Fruit fly (Drosophila melanogaster) whole organism, embryonic: Measurements from ENCODE around the gene holn1.

ENCODE experiments used
- ATbp ChIP-seq: fragments of 200-800 bp; sonication (Bioruptor generic); optimal IDR thresholded peaks from 2 replicates; lab custom pipeline; 2017; ENCODE audit warnings: missing biosample characterization, mild to moderate bottlenecking, missing genetic modification characterization, missing genetic modification reagents
- Bdp1 ChIP-seq: fragments of 200-800 bp; sonication (Bioruptor generic); optimal IDR thresholded peaks from 3 replicates; lab custom pipeline; 2016; ENCODE audit warnings: missing biosample characterization, missing genetic modification characterization
- Bteb2 ChIP-seq: fragments of 200-800 bp; sonication (Bioruptor generic); optimal IDR thresholded peaks from 2 replicates; lab custom pipeline; 2016; ENCODE audit warnings: missing biosample characterization, missing genetic modification characterization
- CG11398 ChIP-seq: fragments of 200-800 bp; sonication (Bioruptor generic); optimal IDR thresholded peaks from 2 replicates; lab custom pipeline; 2016; ENCODE audit warnings: missing biosample characterization, missing genetic modification characterization
- CG12155 ChIP-seq: fragments of 200-800 bp; sonication (Bioruptor generic); optimal IDR thresholded peaks from 3 replicates; lab custom pipeline; 2016; ENCODE audit warnings: missing biosample characterization, missing genetic modification characterization
- CG13287 ChIP-seq: fragments of 200-800 bp; sonication (Bioruptor generic); IDR thresholded peaks from 2 replicates; pipeline ENCODE4 v1.3.6; 2022; ENCODE audit warnings: missing biosample characterization, missing genetic modification characterization; ENCODE audit not compliant: partially characterized antibody
- CG1603 ChIP-seq: fragments of 200-800 bp; sonication (Bioruptor generic); optimal IDR thresholded peaks from 2 replicates; lab custom pipeline; 2019; ENCODE audit warnings: missing biosample characterization, mild to moderate bottlenecking, missing genetic modification characterization, moderate library complexity
- CG17385 ChIP-seq: fragments of 200-800 bp; sonication (Bioruptor generic); optimal IDR thresholded peaks from 3 replicates; lab custom pipeline; 2018; ENCODE audit warnings: missing biosample characterization, mild to moderate bottlenecking, missing genetic modification characterization
- CG2129 ChIP-seq: fragments of 200-800 bp; sonication (Bioruptor generic); IDR thresholded peaks from 2 replicates; pipeline ENCODE4 v1.3.6; 2022; ENCODE audit warnings: missing biosample characterization, missing genetic modification characterization; ENCODE audit not compliant: partially characterized antibody
- CG2712 ChIP-seq: fragments of 200-800 bp; optimal IDR thresholded peaks from 3 replicates; lab custom pipeline; 2019; ENCODE audit warnings: missing biosample characterization, mild to moderate bottlenecking, missing genetic modification characterization, moderate library complexity
- CG2875 ChIP-seq: fragments of 200-800 bp; sonication (Bioruptor generic); optimal IDR thresholded peaks from 2 replicates; lab custom pipeline; 2017; ENCODE audit warnings: missing biosample characterization, mild to moderate bottlenecking, missing genetic modification characterization, missing genetic modification reagents
- CG3281 ChIP-seq: fragments of 200-800 bp; sonication (Bioruptor generic); optimal IDR thresholded peaks from 3 replicates; lab custom pipeline; 2017; ENCODE audit warnings: missing biosample characterization, mild to moderate bottlenecking, missing genetic modification characterization
- CG33213 ChIP-seq: fragments of 200-800 bp; sonication (Bioruptor generic); optimal IDR thresholded peaks from 3 replicates; lab custom pipeline; 2016; ENCODE audit warnings: missing biosample characterization, missing genetic modification characterization
- CG4617 ChIP-seq: fragments of 200-800 bp; sonication (Bioruptor generic); optimal IDR thresholded peaks from 3 replicates; lab custom pipeline; 2016; ENCODE audit warnings: missing biosample characterization, missing genetic modification characterization, borderline replicate concordance
- CG5245 ChIP-seq: fragments of 200-800 bp; sonication (Bioruptor generic); optimal IDR thresholded peaks from 3 replicates; lab custom pipeline; 2016; ENCODE audit warnings: missing biosample characterization, missing genetic modification characterization
- CG6813 ChIP-seq: fragments of 200-800 bp; sonication (Bioruptor generic); optimal IDR thresholded peaks from 2 replicates; lab custom pipeline; 2017; ENCODE audit warnings: missing biosample characterization, missing genetic modification characterization, mild to moderate bottlenecking, moderate library complexity, missing genetic modification reagents
- CG8388 ChIP-seq: fragments of 200-800 bp; sonication (Bioruptor generic); optimal IDR thresholded peaks from 2 replicates; lab custom pipeline; 2019; ENCODE audit warnings: missing biosample characterization, mild to moderate bottlenecking, missing genetic modification characterization, moderate library complexity
- CG8478 ChIP-seq: fragments of >200 bp; optimal IDR thresholded peaks from 2 replicates; lab custom pipeline; 2018
- CG9727 ChIP-seq: fragments of 200-800 bp; sonication (Bioruptor generic); optimal IDR thresholded peaks from 3 replicates; lab custom pipeline; 2017; ENCODE audit warnings: missing biosample characterization, mild to moderate bottlenecking, missing genetic modification characterization
- D19A ChIP-seq: fragments of 200-800 bp; optimal IDR thresholded peaks from 3 replicates; lab custom pipeline; 2019; ENCODE audit warnings: missing biosample characterization, mild to moderate bottlenecking, missing genetic modification characterization, moderate library complexity
- Dbx ChIP-seq: fragments of 200-800 bp; sonication (Bioruptor generic); IDR thresholded peaks from 3 replicates; pipeline ENCODE4 v1.3.6; 2022; ENCODE audit warnings: missing biosample characterization, missing genetic modification characterization
- Dfd ChIP-seq, 2 experiments: fragments of >200 bp; optimal IDR thresholded peaks; 2 replicates each; lab custom pipeline; 2017; ENCODE audit warnings: missing biosample characterization in 2 of 2, missing genetic modification characterization in 2 of 2
- Dref ChIP-seq: fragments of 200-800 bp; sonication (Bioruptor generic); IDR thresholded peaks from 2 replicates; pipeline ENCODE4 v1.3.6; 2022; ENCODE audit warnings: missing biosample characterization, missing genetic modification characterization
- Fer3 ChIP-seq: fragments of 200-800 bp; sonication (Bioruptor generic); optimal IDR thresholded peaks from 2 replicates; lab custom pipeline; 2018; ENCODE audit warnings: missing biosample characterization, mild to moderate bottlenecking, missing genetic modification characterization, moderate library complexity
- Hr78 ChIP-seq, 2 experiments: fragments of 200-800 bp in 1 of 2; fragments of >200 bp in 1 of 2; sonication (Bioruptor generic) in 1 of 2; optimal IDR thresholded peaks; 2 replicates each; lab custom pipeline; 2017 to 2019; ENCODE audit warnings: missing biosample characterization in 2 of 2, missing genetic modification characterization in 2 of 2, mild to moderate bottlenecking in 1 of 2, moderate library complexity in 1 of 2
- Lpt ChIP-seq: fragments of >200 bp; optimal IDR thresholded peaks from 2 replicates; lab custom pipeline; 2018; ENCODE audit warnings: missing biosample characterization, missing genetic modification characterization
- NC2α ChIP-seq: fragments of 200-800 bp; sonication (Bioruptor generic); optimal IDR thresholded peaks from 2 replicates; lab custom pipeline; 2016; ENCODE audit warnings: missing biosample characterization, missing genetic modification characterization
- Optix ChIP-seq: fragments of 200-800 bp; sonication (Bioruptor generic); IDR thresholded peaks from 3 replicates; pipeline ENCODE4 v1.3.6; 2022; ENCODE audit warnings: missing biosample characterization, missing genetic modification characterization
- Rx ChIP-seq: fragments of 200-800 bp; sonication (Bioruptor generic); IDR thresholded peaks from 2 replicates; pipeline ENCODE4 v1.3.6; 2022; ENCODE audit warnings: missing biosample characterization, missing genetic modification characterization
- Sry-δ ChIP-seq: fragments of 200-800 bp; sonication (Bioruptor generic); optimal IDR thresholded peaks from 2 replicates; lab custom pipeline; 2016; ENCODE audit warnings: missing biosample characterization, missing genetic modification characterization
- al ChIP-seq: fragments of 200-800 bp; sonication (Bioruptor generic); IDR thresholded peaks from 2 replicates; pipeline ENCODE4 v1.3.6; 2022; ENCODE audit warnings: missing biosample characterization, missing genetic modification characterization
- chif ChIP-seq, 2 experiments: fragments of 200-800 bp; sonication (Bioruptor generic); optimal IDR thresholded peaks; 3 replicates each; lab custom pipeline; 2016; ENCODE audit warnings: missing biosample characterization in 2 of 2, missing genetic modification characterization in 2 of 2
- crp ChIP-seq, 2 experiments: fragments of 200-800 bp; sonication (Bioruptor generic); optimal IDR thresholded peaks; 2 replicates in 1 of 2; 3 replicates in 1 of 2; lab custom pipeline; 2017; ENCODE audit warnings: missing biosample characterization in 2 of 2, missing genetic modification characterization in 2 of 2, mild to moderate bottlenecking in 1 of 2, moderate library complexity in 1 of 2
- dpn ChIP-seq, 2 experiments: fragments of 200-800 bp; sonication (Bioruptor generic); optimal IDR thresholded peaks; 3 replicates each; lab custom pipeline; 2016; ENCODE audit warnings: missing biosample characterization in 2 of 2, missing genetic modification characterization in 2 of 2
- en ChIP-seq: fragments of 200-800 bp; sonication (Bioruptor generic); optimal IDR thresholded peaks from 2 replicates; lab custom pipeline; 2016; ENCODE audit warnings: missing biosample characterization, missing genetic modification characterization
- fd96Cb ChIP-seq: fragments of 200-800 bp; sonication (Bioruptor generic); optimal IDR thresholded peaks from 2 replicates; lab custom pipeline; 2018; ENCODE audit warnings: missing biosample characterization, mild to moderate bottlenecking, missing genetic modification characterization, moderate library complexity
- ftz-f1 ChIP-seq: fragments of 200-800 bp; sonication (Bioruptor generic); optimal IDR thresholded peaks from 2 replicates; lab custom pipeline; 2016; ENCODE audit warnings: missing biosample characterization, missing genetic modification characterization
- gem ChIP-seq: fragments of 200-800 bp; sonication (Bioruptor generic); optimal IDR thresholded peaks from 2 replicates; lab custom pipeline; 2019; ENCODE audit warnings: missing biosample characterization, mild to moderate bottlenecking, missing genetic modification characterization, moderate library complexity
- pan ChIP-seq, 4 experiments: fragments of >200 bp in 3 of 4; fragments of 200-800 bp in 1 of 4; sonication (Bioruptor generic) in 1 of 4; optimal IDR thresholded peaks in 3 of 4; IDR thresholded peaks in 1 of 4; 2 replicates each; pipeline versions ENCODE4 v1.3.6 to Lab custom; 2017 to 2022; ENCODE audit warnings: missing biosample characterization in 2 of 4, missing genetic modification characterization in 2 of 4, mixed read lengths in 1 of 4
- sc ChIP-seq, 3 experiments: fragments of >200 bp in 2 of 3; fragments of 200-800 bp in 1 of 3; sonication (Bioruptor generic) in 1 of 3; optimal IDR thresholded peaks; 2 replicates in 2 of 3; 3 replicates in 1 of 3; lab custom pipeline; 2017; ENCODE audit warnings: mild to moderate bottlenecking in 1 of 3, missing biosample characterization in 1 of 3, missing genetic modification characterization in 1 of 3, missing genetic modification reagents in 1 of 3
- sr ChIP-seq: fragments of 200-800 bp; sonication (Bioruptor generic); IDR thresholded peaks from 3 replicates; pipeline ENCODE4 v1.3.6; 2022; ENCODE audit warnings: missing biosample characterization, missing genetic modification characterization
- ssp ChIP-seq: fragments of 200-800 bp; sonication (Bioruptor generic); IDR thresholded peaks from 2 replicates; pipeline ENCODE4 v1.3.6; 2022; ENCODE audit warnings: missing biosample characterization, missing genetic modification characterization
- tin ChIP-seq: fragments of 200-800 bp; sonication (Bioruptor generic); optimal IDR thresholded peaks from 3 replicates; lab custom pipeline; 2016; ENCODE audit warnings: missing biosample characterization, missing genetic modification characterization
- tx ChIP-seq: fragments of 200-800 bp; sonication (Bioruptor generic); optimal IDR thresholded peaks from 2 replicates; lab custom pipeline; 2016; ENCODE audit warnings: missing biosample characterization, missing genetic modification characterization
- unc-4 ChIP-seq: fragments of 200-800 bp; sonication (Bioruptor generic); IDR thresholded peaks from 2 replicates; pipeline ENCODE4 v1.3.6; 2022; ENCODE audit warnings: missing biosample characterization, missing genetic modification characterization; ENCODE audit not compliant: partially characterized antibody
- wdn ChIP-seq: fragments of 200-800 bp; sonication (Bioruptor generic); IDR thresholded peaks from 2 replicates; pipeline ENCODE4 v1.3.6; 2022; ENCODE audit warnings: missing biosample characterization, missing genetic modification characterization
- wor ChIP-seq: fragments of 200-800 bp; sonication (Bioruptor generic); IDR thresholded peaks from 2 replicates; pipeline ENCODE4 v1.3.6; 2022; ENCODE audit warnings: missing biosample characterization, missing genetic modification characterization

The holn1 gene

DNA sequence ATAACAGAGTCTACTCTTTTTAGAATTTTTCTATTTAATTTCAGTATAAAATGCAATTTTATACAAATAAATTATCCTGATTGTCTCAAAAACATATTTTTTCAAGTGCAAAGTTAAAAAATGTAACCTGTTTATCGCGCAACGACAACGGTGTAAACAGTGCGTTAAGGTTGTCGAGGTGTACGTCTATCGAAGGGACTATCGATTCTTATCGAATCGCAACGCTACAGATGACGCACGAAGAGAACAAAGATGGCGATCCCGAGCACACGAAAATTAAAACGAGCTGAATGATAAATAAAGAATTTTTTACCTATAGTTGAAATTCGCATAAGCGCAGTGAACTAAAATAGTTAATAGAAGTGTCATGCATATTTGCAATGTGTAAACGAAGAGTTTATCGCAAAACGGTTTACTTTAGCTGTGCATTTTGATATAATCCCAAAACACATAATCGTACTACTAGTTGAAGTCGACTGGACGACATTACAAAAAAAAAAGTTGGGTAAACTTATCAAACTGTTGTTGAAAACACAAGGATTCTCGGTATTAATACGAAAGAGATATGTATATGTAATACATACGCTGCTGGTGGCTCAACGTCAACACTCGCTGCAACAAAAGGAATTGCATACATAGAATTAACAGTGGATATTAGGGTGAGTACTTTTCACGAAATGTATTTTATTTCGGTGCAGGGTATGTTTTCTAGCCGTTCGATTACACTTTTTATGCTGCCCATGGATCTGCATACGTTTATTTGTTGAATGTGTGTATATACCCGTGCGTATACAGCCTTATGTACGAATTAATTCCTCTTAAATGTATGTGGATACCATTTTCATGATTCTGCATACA lies 47.7 kb upstream of the holn1 start, which contains the start of gene da (continued):
- no peak for TF ChIP-seq pan (optimal IDR thresholded peaks at IDR 0.05; lab: Kevin White, UChicago)
- peak in 1 of 2 experiments; percentile 61 for TF ChIP-seq pan (GFP tag; optimal IDR thresholded peaks at IDR 0.05 in 1 of 2, IDR thresholded peaks at IDR 0.05 in 1 of 2)
- TF ChIP-seq wor: no peak
- TF ChIP-seq chif (GFP tag; optimal IDR thresholded peaks at IDR 0.05; lab: Kevin White, UChicago): peak; percentile 44 to 55
- no peak for TF ChIP-seq Optix
- TF ChIP-seq CG1603 (tag; lab: Kevin White, UChicago): peak; percentile 97
- no peak for TF ChIP-seq ftz-f1
- peak; percentile 45 for TF ChIP-seq al (GFP tag; lab: Robert Waterston, UW)
- TF ChIP-seq CG3281: peak; percentile 10
- TF ChIP-seq CG8388 (GFP tag; lab: Kevin White, UChicago): peak; percentile 21
- TF ChIP-seq gem (tag; lab: Kevin White, UChicago): peak; percentile 76
- TF ChIP-seq CG13287 (GFP tag; lab: Robert Waterston, UW): peak; percentile 64
- TF ChIP-seq dpn (GFP tag; optimal IDR thresholded peaks at IDR 0.05; lab: Kevin White, UChicago): peak; percentile 63 to 69
- peak; percentile 49 for TF ChIP-seq CG4617 (GFP tag; lab: Kevin White, UChicago)
- peak; percentile 67 for TF ChIP-seq Bteb2 (GFP tag; lab: Kevin White, UChicago)
- TF ChIP-seq CG8478 (lab: Kevin White, UChicago): no peak
- TF ChIP-seq CG9727: peak; percentile 40
- TF ChIP-seq wdn (GFP tag; lab: Robert Waterston, UW): peak; percentile 29; the same call in 1 of the 2 replicates
- peak in 1 of 2 experiments; percentile 8 for TF ChIP-seq Hr78 (GFP tag; optimal IDR thresholded peaks at IDR 0.05; lab: Kevin White, UChicago)
- TF ChIP-seq CG11398: no peak
- TF ChIP-seq CG2129: no peak
- TF ChIP-seq Bdp1 (GFP tag; lab: Kevin White, UChicago): no peak
- TF ChIP-seq Dref (GFP tag; lab: Robert Waterston, UW): peak; percentile 92
- peak; percentile 52 for TF ChIP-seq CG6813 (GFP tag; lab: Kevin White, UChicago)
- peak; percentile 54; the same call in 1 of the 2 replicates for TF ChIP-seq unc-4
- peak; percentile 26 for TF ChIP-seq CG17385
- TF ChIP-seq sc (optimal IDR thresholded peaks at IDR 0.05; lab: Kevin White, UChicago): no peak
- TF ChIP-seq sc (GFP tag; optimal IDR thresholded peaks at IDR 0.05; lab: Kevin White, UChicago): no peak
- TF ChIP-seq crp (GFP tag; optimal IDR thresholded peaks at IDR 0.05; lab: Kevin White, UChicago): peak in 1 of 2 experiments; percentile 55
- TF ChIP-seq sr (GFP tag; lab: Robert Waterston, UW): no peak
- TF ChIP-seq Fer3 (tag; lab: Kevin White, UChicago): peak; percentile 65
- TF ChIP-seq ssp (GFP tag; lab: Robert Waterston, UW): peak; percentile 98
- TF ChIP-seq Lpt (GFP tag; lab: Kevin White, UChicago): no peak
- no peak for TF ChIP-seq ATbp
- TF ChIP-seq CG2712 (tag; lab: Kevin White, UChicago): peak; percentile 71
- TF ChIP-seq Dfd (GFP tag; optimal IDR thresholded peaks at IDR 0.05; lab: Kevin White, UChicago): peak in 1 of 2 experiments; percentile 43
- peak; percentile 75 for TF ChIP-seq D19A (tag; lab: Kevin White, UChicago)
- TF ChIP-seq CG12155 (GFP tag; lab: Kevin White, UChicago): peak; percentile 50
- peak; percentile 44 for TF ChIP-seq tx (GFP tag; lab: Kevin White, UChicago)
- no peak for TF ChIP-seq en (GFP tag; lab: Kevin White, UChicago)
- TF ChIP-seq Sry-δ (GFP tag; lab: Kevin White, UChicago): peak; percentile 71
- TF ChIP-seq Dbx: 0 out of 3 replicates have a peak, but pooled peaks have one; percentile 15
- no peak; the same call in 1 of the 2 replicates for TF ChIP-seq Rx
- TF ChIP-seq fd96Cb (tag; lab: Kevin White, UChicago): peak; percentile 64
- peak; percentile 22 for TF ChIP-seq CG33213 (GFP tag; lab: Kevin White, UChicago)
- TF ChIP-seq CG2875 (GFP tag; lab: Kevin White, UChicago): peak; percentile 25
- TF ChIP-seq CG5245: peak; percentile 9
- no peak for TF ChIP-seq NC2α
- TF ChIP-seq tin: peak; percentile 62
